Worm (Caenorhabditis elegans) whole organism, mixed stage, embryonic: Measurements from ENCODE around the gene D1025.1.

Experiments used
- M03D4.4 ChIP-seq: sonication (generic microtip); optimal IDR thresholded peaks from 2 replicates; lab custom pipeline; 2017; ENCODE audit warnings: mild to moderate bottlenecking, missing genetic modification characterization, missing compliant biosample characterization
- bed-3 ChIP-seq: fragments of 200-800 bp; sonication (Bioruptor generic); optimal IDR thresholded peaks from 3 replicates; lab custom pipeline; 2018; ENCODE audit warnings: mild to moderate bottlenecking, missing genetic modification characterization, moderate library complexity, missing compliant biosample characterization
- blmp-1 ChIP-seq: fragments of 150-350 bp; optimal IDR thresholded peaks from 2 replicates; lab custom pipeline; 2014; ENCODE audit warnings: missing biosample characterization, missing genetic modification characterization
- ceh-39 ChIP-seq: fragments of 150-350 bp; optimal IDR thresholded peaks from 2 replicates; lab custom pipeline; 2014; ENCODE audit warnings: missing biosample characterization, missing genetic modification characterization
- ceh-83 ChIP-seq: fragments of 200-800 bp; sonication (Bioruptor generic); optimal IDR thresholded peaks from 2 replicates; lab custom pipeline; 2018; ENCODE audit warnings: mild to moderate bottlenecking, missing genetic modification characterization, missing compliant biosample characterization
- ces-1 ChIP-seq: fragments of 150-350 bp; optimal IDR thresholded peaks from 2 replicates; lab custom pipeline; 2014; ENCODE audit warnings: missing biosample characterization, missing genetic modification reagents, missing genetic modification characterization
- cnd-1 ChIP-seq: fragments of 200-800 bp; sonication (Bioruptor generic); optimal IDR thresholded peaks from 2 replicates; lab custom pipeline; 2018; ENCODE audit warnings: mild to moderate bottlenecking, missing genetic modification characterization, missing compliant biosample characterization
- drap-1 ChIP-seq: fragments of 200-800 bp; sonication (Bioruptor generic); optimal IDR thresholded peaks from 3 replicates; lab custom pipeline; 2018; ENCODE audit warnings: mild to moderate bottlenecking, missing genetic modification characterization, missing compliant biosample characterization
- elt-1 ChIP-seq: sonication (generic microtip); optimal IDR thresholded peaks from 2 replicates; lab custom pipeline; 2017; ENCODE audit warnings: missing genetic modification characterization, mild to moderate bottlenecking, missing compliant biosample characterization, antibody characterized with exemption, moderate library complexity, borderline replicate concordance; ENCODE audit not compliant: insufficient read depth
- elt-3 ChIP-seq: fragments of 150-350 bp; optimal IDR thresholded peaks from 2 replicates; lab custom pipeline; 2014; ENCODE audit warnings: missing biosample characterization, missing genetic modification characterization
- flh-1 ChIP-seq: fragments of 200-800 bp; sonication (Bioruptor generic); optimal IDR thresholded peaks from 2 replicates; lab custom pipeline; 2018; ENCODE audit warnings: mild to moderate bottlenecking, missing genetic modification characterization, moderate library complexity, missing compliant biosample characterization
- ham-2 ChIP-seq: fragments of 200-800 bp; sonication (Bioruptor generic); optimal IDR thresholded peaks from 2 replicates; lab custom pipeline; 2018; ENCODE audit warnings: mild to moderate bottlenecking, missing genetic modification characterization, missing compliant biosample characterization
- hlh-1 ChIP-seq: fragments of 150-350 bp; optimal IDR thresholded peaks from 2 replicates; lab custom pipeline; 2014; ENCODE audit warnings: missing biosample characterization, missing genetic modification reagents, missing genetic modification characterization
- lin-13 ChIP-seq: fragments of 150-350 bp; optimal IDR thresholded peaks from 2 replicates; lab custom pipeline; 2014; ENCODE audit warnings: missing biosample characterization, missing genetic modification characterization
- lsy-2 ChIP-seq: fragments of 150-350 bp; optimal IDR thresholded peaks from 2 replicates; lab custom pipeline; 2014; ENCODE audit warnings: missing biosample characterization, missing genetic modification characterization
- mab-5 ChIP-seq: fragments of 150-350 bp; optimal IDR thresholded peaks from 2 replicates; lab custom pipeline; 2014; ENCODE audit warnings: missing biosample characterization, missing genetic modification characterization
- mep-1 ChIP-seq: fragments of 150-350 bp; optimal IDR thresholded peaks from 2 replicates; lab custom pipeline; 2017; ENCODE audit warnings: missing biosample characterization, missing genetic modification reagents, missing genetic modification characterization, inconsistent platforms
- mls-2 ChIP-seq: sonication (generic microtip); optimal IDR thresholded peaks from 2 replicates; lab custom pipeline; 2016; ENCODE audit warnings: mild to moderate bottlenecking, missing genetic modification characterization, moderate library complexity, missing compliant biosample characterization
- nhr-12 ChIP-seq: fragments of 150-350 bp; optimal IDR thresholded peaks from 2 replicates; lab custom pipeline; 2014; ENCODE audit warnings: missing biosample characterization, missing genetic modification characterization
- nhr-2 ChIP-seq: fragments of 150-350 bp; optimal IDR thresholded peaks from 2 replicates; lab custom pipeline; 2014; ENCODE audit warnings: missing biosample characterization, missing genetic modification characterization
- nhr-237 ChIP-seq: fragments of 150-350 bp; optimal IDR thresholded peaks from 2 replicates; lab custom pipeline; 2014; ENCODE audit warnings: missing biosample characterization, missing genetic modification characterization
- nhr-76 ChIP-seq: sonication (generic microtip); optimal IDR thresholded peaks from 2 replicates; lab custom pipeline; 2017; ENCODE audit warnings: missing biosample characterization, missing genetic modification characterization
- pha-4 ChIP-seq: fragments of 150-350 bp; optimal IDR thresholded peaks from 2 replicates; lab custom pipeline; 2018; ENCODE audit warnings: missing biosample characterization, missing genetic modification reagents, missing genetic modification characterization
- sem-2 ChIP-seq: fragments of 200-800 bp; sonication (Bioruptor generic); optimal IDR thresholded peaks from 2 replicates; lab custom pipeline; 2018; ENCODE audit warnings: mild to moderate bottlenecking, missing genetic modification characterization, missing compliant biosample characterization
- sptf-1 ChIP-seq: sonication (generic microtip); optimal IDR thresholded peaks from 2 replicates; lab custom pipeline; 2017; ENCODE audit warnings: mild to moderate bottlenecking, missing genetic modification characterization, moderate library complexity, missing compliant biosample characterization
- tbx-8 ChIP-seq: fragments of 200-800 bp; sonication (Bioruptor generic); optimal IDR thresholded peaks from 2 replicates; lab custom pipeline; 2018; ENCODE audit warnings: mild to moderate bottlenecking, missing genetic modification characterization, moderate library complexity, missing compliant biosample characterization
- unc-39 ChIP-seq: fragments of 150-350 bp; optimal IDR thresholded peaks from 2 replicates; lab custom pipeline; 2014; ENCODE audit warnings: missing biosample characterization, missing genetic modification characterization
- unc-62 ChIP-seq: fragments of 150-350 bp; optimal IDR thresholded peaks from 2 replicates; lab custom pipeline; 2014; ENCODE audit warnings: missing biosample characterization, missing genetic modification reagents, missing genetic modification characterization
- zip-8 ChIP-seq: fragments of 150-350 bp; optimal IDR thresholded peaks from 2 replicates; lab custom pipeline; 2014; ENCODE audit warnings: missing biosample characterization, missing genetic modification characterization
- ztf-11 ChIP-seq: fragments of 150-350 bp; optimal IDR thresholded peaks from 2 replicates; lab custom pipeline; 2014; ENCODE audit warnings: missing biosample characterization, missing genetic modification characterization

The D1025.1 gene

DNA sequence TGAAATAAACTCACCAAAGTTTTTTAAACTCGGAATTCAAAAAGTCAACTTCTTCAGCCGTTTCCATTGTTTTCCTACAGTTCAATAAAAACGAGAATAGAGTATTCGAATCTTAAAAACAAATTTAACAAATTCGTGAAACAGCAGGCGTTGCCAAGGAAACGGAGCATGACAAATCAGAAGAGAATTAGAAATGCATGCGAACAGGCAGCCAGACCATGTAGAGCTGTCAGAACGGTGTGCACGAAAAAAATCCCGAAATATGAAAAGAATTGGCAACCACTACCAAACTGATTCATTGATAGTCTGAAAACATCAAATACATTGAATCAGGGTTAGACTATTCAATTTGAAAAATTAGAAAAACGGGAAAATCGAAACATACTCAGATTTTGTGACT lies 21.4 kb downstream of the D1025.1 start, which contains the start of gene fbxa-81:
fbxa-81 (minus strand) TSS at position 101 of the 400 bp plus-strand sequence.
- no peak for TF ChIP-seq nhr-237 (tag; lab: Kevin White, UChicago)
- no peak for TF ChIP-seq sptf-1 (tag; lab: Kevin White, UChicago)
- no peak for TF ChIP-seq ceh-83 (GFP tag; lab: Kevin White, UChicago)
- TF ChIP-seq cnd-1 (tag; lab: Kevin White, UChicago): no peak
- no peak for TF ChIP-seq nhr-12 (tag; lab: Kevin White, UChicago)
- TF ChIP-seq lsy-2 (tag; lab: Kevin White, UChicago): no peak
- TF ChIP-seq tbx-8 (GFP tag; lab: Kevin White, UChicago): no peak
- no peak for TF ChIP-seq elt-1 (tag; lab: Kevin White, UChicago)
- TF ChIP-seq mep-1: no peak
- no peak for TF ChIP-seq ham-2 (GFP tag; lab: Kevin White, UChicago)
- no peak for TF ChIP-seq ces-1 (GFP tag; lab: Kevin White, UChicago)

DNA sequence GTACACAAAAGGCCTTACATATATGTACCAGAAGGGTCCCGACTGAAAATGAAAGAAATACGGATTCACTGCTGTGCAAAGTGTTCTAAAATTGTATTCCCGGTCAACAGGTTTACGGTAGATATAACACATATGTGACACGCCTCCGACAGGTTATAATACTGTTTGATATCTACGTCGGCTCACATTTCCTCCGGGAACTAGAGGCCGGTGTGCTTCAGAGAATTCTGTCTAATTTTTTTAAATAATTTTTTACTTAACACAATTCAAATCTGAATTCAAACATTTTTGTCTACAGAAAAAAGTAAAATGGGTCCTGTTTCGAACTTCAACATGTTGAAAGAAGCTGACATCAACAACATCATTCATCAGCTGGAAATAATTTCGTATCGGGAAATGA lies 22.7 kb downstream of the D1025.1 start, which contains the start of gene T24C2.3:
T24C2.3 (plus strand) TSS at position 301 of the 400 bp plus-strand sequence.
- no peak for TF ChIP-seq sem-2

DNA sequence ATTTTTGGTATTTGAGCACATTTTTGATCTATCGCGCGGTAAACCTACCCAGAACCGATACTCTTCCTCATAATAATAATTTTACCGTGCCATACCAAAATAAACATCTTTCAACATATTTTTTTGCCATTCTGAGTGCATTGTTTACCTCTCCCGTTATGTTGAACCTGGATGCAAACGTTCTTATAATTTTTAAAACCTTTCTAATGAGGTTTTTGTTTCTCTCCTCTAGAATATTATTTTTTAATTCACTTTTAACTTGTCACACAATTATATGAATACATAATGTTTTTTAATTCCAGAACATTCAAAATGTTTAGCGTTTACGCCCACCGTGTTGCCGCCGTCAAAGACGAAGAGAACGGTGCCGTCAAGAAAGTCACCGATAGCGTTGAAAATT lies 25.0 kb downstream of the D1025.1 start, which contains the start of gene enri-2:
enri-2 (plus strand) TSS at position 301 of the 400 bp plus-strand sequence.
- TF ChIP-seq elt-3 (tag; lab: Kevin White, UChicago): no peak
- no peak for TF ChIP-seq unc-39
- no peak for TF ChIP-seq ces-1 (GFP tag; lab: Kevin White, UChicago)
- TF ChIP-seq nhr-12 (tag; lab: Kevin White, UChicago): no peak
- TF ChIP-seq nhr-76: no peak
- TF ChIP-seq, all 35 proteins: peak for 0

DNA sequence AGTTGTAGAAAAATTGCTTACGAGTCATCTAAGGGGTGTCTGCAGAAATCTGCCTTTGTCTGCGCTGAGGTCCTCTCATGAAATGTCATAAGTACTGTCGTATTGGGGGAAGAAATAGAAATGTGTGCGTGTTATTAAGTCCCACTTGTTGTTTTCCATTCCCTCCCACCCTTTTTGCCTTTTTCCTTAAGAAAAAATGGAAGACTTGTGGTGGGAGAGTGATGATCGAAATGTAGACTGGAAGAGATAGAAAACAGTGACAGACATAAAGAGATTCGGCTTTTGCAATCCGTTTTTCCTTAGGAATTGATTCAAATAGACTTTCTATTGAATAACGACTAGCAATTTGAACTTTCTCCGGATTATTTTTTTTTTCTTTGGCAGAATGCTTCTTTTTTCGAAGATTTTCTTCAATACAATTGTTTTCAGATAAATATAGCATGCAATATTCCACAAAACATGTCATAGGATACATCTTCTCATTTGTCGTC lies 29.2 kb downstream of the D1025.1 start, which contains the start of gene ram-5:
ram-5 (plus strand) TSS at position 441 of the 491 bp plus-strand sequence.
- no peak for TF ChIP-seq bed-3 (GFP tag; lab: Kevin White, UChicago)
- no peak for TF ChIP-seq cnd-1 (tag; lab: Kevin White, UChicago)
- TF ChIP-seq ceh-83 (GFP tag; lab: Kevin White, UChicago): no peak
- TF ChIP-seq lin-13: no peak
- no peak for TF ChIP-seq ztf-11
- no peak for TF ChIP-seq hlh-1 (tag; lab: Kevin White, UChicago)
- no peak for TF ChIP-seq blmp-1 (tag; lab: Kevin White, UChicago)
- TF ChIP-seq mab-5 (tag; lab: Kevin White, UChicago): no peak
- no peak for TF ChIP-seq nhr-237 (tag; lab: Kevin White, UChicago)
- no peak for TF ChIP-seq unc-62
- no peak for TF ChIP-seq M03D4.4 (tag; lab: Kevin White, UChicago)
- TF ChIP-seq elt-1 (tag; lab: Kevin White, UChicago): no peak
- TF ChIP-seq mls-2: no peak
- no peak for TF ChIP-seq mep-1
- TF ChIP-seq tbx-8 (GFP tag; lab: Kevin White, UChicago): no peak

DNA sequence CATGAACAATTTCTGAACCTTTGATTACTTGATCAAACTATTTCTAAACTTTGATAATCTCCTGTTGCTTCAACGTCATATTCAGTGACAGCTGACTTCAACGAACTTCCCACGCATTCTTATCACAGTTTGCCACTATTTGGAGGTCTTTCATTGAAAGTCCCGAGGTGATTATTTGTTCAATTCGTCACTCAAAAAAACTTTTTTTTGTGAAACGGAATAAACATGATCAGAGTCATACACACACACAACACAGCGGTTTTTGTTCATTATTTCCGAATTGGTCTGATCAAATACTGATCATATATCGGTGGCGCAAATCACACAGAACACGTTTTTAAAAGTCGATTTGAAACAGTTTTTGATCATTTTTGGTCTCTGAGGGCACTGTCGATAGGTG lies 35.8 kb downstream of the D1025.1 start:
- TF ChIP-seq sptf-1 (tag; lab: Kevin White, UChicago): no peak
- TF ChIP-seq tbx-8 (GFP tag; lab: Kevin White, UChicago): no peak
- TF ChIP-seq unc-62: no peak
- no peak for TF ChIP-seq ces-1 (GFP tag; lab: Kevin White, UChicago)
- no peak for TF ChIP-seq ceh-39
- no peak for TF ChIP-seq nhr-76
- no peak for TF ChIP-seq blmp-1 (tag; lab: Kevin White, UChicago)
- no peak for TF ChIP-seq flh-1 (GFP tag; lab: Kevin White, UChicago)
- no peak for TF ChIP-seq pha-4 (tag; lab: Kevin White, UChicago)
- TF ChIP-seq bed-3 (GFP tag; lab: Kevin White, UChicago): no peak
- TF ChIP-seq drap-1 (GFP tag; lab: Kevin White, UChicago): no peak
- TF ChIP-seq cnd-1 (tag; lab: Kevin White, UChicago): no peak
- no peak for TF ChIP-seq lin-13
- no peak for TF ChIP-seq nhr-12 (tag; lab: Kevin White, UChicago)
- TF ChIP-seq ham-2 (GFP tag; lab: Kevin White, UChicago): no peak
- no peak for TF ChIP-seq ceh-83 (GFP tag; lab: Kevin White, UChicago)
- no peak for TF ChIP-seq zip-8 (tag; lab: Kevin White, UChicago)
- no peak for TF ChIP-seq mls-2
- TF ChIP-seq unc-39: no peak
- TF ChIP-seq nhr-2 (tag; lab: Kevin White, UChicago): no peak
